Worm (Caenorhabditis elegans) whole organism, young adult: Measurements from ENCODE around the gene srbc-10.

ENCODE experiments used
- B0035.1 ChIP-seq: sonication (generic microtip); optimal IDR thresholded peaks from 2 replicates; lab custom pipeline; 2016; ENCODE audit warnings: missing genetic modification characterization, mild to moderate bottlenecking, missing compliant biosample characterization, missing genotype, missing genetic modification reagents
- D2030.7 ChIP-seq: fragments of 200-800 bp; sonication (Bioruptor generic); IDR thresholded peaks from 2 replicates; pipeline ENCODE4 v1.3.6; 2022; ENCODE audit warnings: missing genetic modification reagents, missing genetic modification characterization, missing compliant biosample characterization
- F22D6.2 ChIP-seq: sonication (generic microtip); optimal IDR thresholded peaks from 2 replicates; lab custom pipeline; 2016; ENCODE audit warnings: mild to moderate bottlenecking, missing genetic modification characterization, missing compliant biosample characterization
- F37B4.10 ChIP-seq: fragments of 200-800 bp; sonication (Bioruptor generic); IDR thresholded peaks from 2 replicates; pipeline ENCODE4 v1.3.6; 2022; ENCODE audit warnings: missing genetic modification characterization, missing compliant biosample characterization
- T26A5.8 ChIP-seq: sonication (generic microtip); optimal IDR thresholded peaks from 2 replicates; lab custom pipeline; 2016; ENCODE audit warnings: missing genetic modification characterization, missing compliant biosample characterization
- Y79H2A.3 ChIP-seq: fragments of 200-800 bp; sonication (Bioruptor generic); conservative IDR thresholded peaks from 2 replicates; pipeline ENCODE4 v1.3.6; 2022; ENCODE audit warnings: missing genetic modification reagents, missing genetic modification characterization, missing compliant biosample characterization
- ZK185.1 ChIP-seq: sonication (generic microtip); optimal IDR thresholded peaks from 2 replicates; lab custom pipeline; 2016; ENCODE audit warnings: mild to moderate bottlenecking, missing genetic modification characterization, missing compliant biosample characterization; ENCODE audit not compliant: poor library complexity, severe bottlenecking
- aptf-2 ChIP-seq: fragments of 200-800 bp; sonication (Bioruptor generic); conservative IDR thresholded peaks from 2 replicates; pipeline ENCODE4 v1.3.6; 2022; ENCODE audit warnings: missing genetic modification reagents, missing genetic modification characterization, missing compliant biosample characterization
- attf-3 ChIP-seq: fragments of 200-800 bp; sonication (Bioruptor generic); conservative IDR thresholded peaks from 2 replicates; pipeline ENCODE4 v1.3.6; 2022; ENCODE audit warnings: missing genetic modification reagents, missing genetic modification characterization, missing compliant biosample characterization
- attf-6 ChIP-seq: fragments of 200-800 bp; sonication (Bioruptor generic); IDR thresholded peaks from 2 replicates; pipeline ENCODE4 v1.3.6; 2022; ENCODE audit warnings: missing genetic modification reagents, missing genetic modification characterization, missing compliant biosample characterization
- bed-1 ChIP-seq: fragments of 200-800 bp; sonication (Bioruptor generic); IDR thresholded peaks from 2 replicates; pipeline ENCODE4 v1.3.6; 2022; ENCODE audit warnings: missing genetic modification reagents, missing genetic modification characterization, missing compliant biosample characterization
- bed-2 ChIP-seq: fragments of 200-800 bp; sonication (Bioruptor generic); IDR thresholded peaks from 2 replicates; pipeline ENCODE4 v1.3.6; 2022; ENCODE audit warnings: missing genetic modification reagents, missing genetic modification characterization, missing compliant biosample characterization
- cebp-1 ChIP-seq, 2 experiments: fragments of 200-800 bp in 1 of 2; sonication (Bioruptor generic) in 1 of 2; sonication (generic microtip) in 1 of 2; IDR thresholded peaks in 1 of 2; optimal IDR thresholded peaks in 1 of 2; 2 replicates each; pipeline versions ENCODE4 v1.3.6 to Lab custom; 2017 to 2022; ENCODE audit warnings: missing compliant biosample characterization in 2 of 2, missing genetic modification characterization in 2 of 2, mild to moderate bottlenecking in 1 of 2, missing genetic modification reagents in 1 of 2, moderate library complexity in 1 of 2
- ceh-100 ChIP-seq: fragments of 200-800 bp; sonication (Bioruptor generic); IDR thresholded peaks from 2 replicates; pipeline ENCODE4 v1.3.6; 2022; ENCODE audit warnings: missing genetic modification reagents, missing genetic modification characterization, missing compliant biosample characterization
- ceh-58 ChIP-seq: fragments of 200-800 bp; sonication (Bioruptor generic); IDR thresholded peaks from 2 replicates; pipeline ENCODE4 v1.3.6; 2022; ENCODE audit warnings: missing genetic modification characterization, missing compliant biosample characterization
- ceh-91 ChIP-seq: fragments of 200-800 bp; sonication (Bioruptor generic); IDR thresholded peaks from 2 replicates; pipeline ENCODE4 v1.3.6; 2022; ENCODE audit warnings: missing genetic modification reagents, missing genetic modification characterization, missing compliant biosample characterization
- die-1 ChIP-seq: sonication (generic microtip); optimal IDR thresholded peaks from 2 replicates; lab custom pipeline; 2016; ENCODE audit warnings: missing genotype, mild to moderate bottlenecking, missing genetic modification characterization, missing compliant biosample characterization
- dpl-1 ChIP-seq: fragments of 150-350 bp; optimal IDR thresholded peaks from 2 replicates; lab custom pipeline; 2014; ENCODE audit warnings: missing biosample characterization, missing genetic modification reagents, missing genetic modification characterization
- efl-1 ChIP-seq: fragments of 150-350 bp; optimal IDR thresholded peaks from 2 replicates; lab custom pipeline; 2014; ENCODE audit warnings: missing biosample characterization, missing genetic modification reagents, missing genetic modification characterization
- fkh-3 ChIP-seq: sonication (generic microtip); optimal IDR thresholded peaks from 2 replicates; lab custom pipeline; 2016; ENCODE audit warnings: mild to moderate bottlenecking, missing genetic modification characterization, missing compliant biosample characterization
- gei-17 ChIP-seq: fragments of 200-800 bp; sonication (Bioruptor generic); optimal IDR thresholded peaks from 2 replicates; lab custom pipeline; 2018; ENCODE audit warnings: mild to moderate bottlenecking, missing genetic modification characterization, missing compliant biosample characterization
- hlh-26 ChIP-seq: fragments of 200-800 bp; sonication (Bioruptor generic); conservative IDR thresholded peaks from 2 replicates; pipeline ENCODE4 v1.3.6; 2022; ENCODE audit warnings: missing genetic modification reagents, missing genetic modification characterization, missing compliant biosample characterization
- hmg-20 ChIP-seq: fragments of 200-800 bp; sonication (Bioruptor generic); IDR thresholded peaks from 2 replicates; pipeline ENCODE4 v1.3.6; 2022; ENCODE audit warnings: missing genetic modification reagents, missing genetic modification characterization, missing compliant biosample characterization
- lag-1 ChIP-seq: fragments of 200-800 bp; sonication (Bioruptor generic); IDR thresholded peaks from 2 replicates; pipeline ENCODE4 v1.3.6; 2022; ENCODE audit warnings: missing genetic modification reagents, missing genetic modification characterization, missing compliant biosample characterization
- let-607 ChIP-seq, 2 experiments: fragments of 200-800 bp in 1 of 2; sonication (Bioruptor generic) in 1 of 2; sonication (generic microtip) in 1 of 2; optimal IDR thresholded peaks; 2 replicates each; lab custom pipeline; 2016 to 2018; ENCODE audit warnings: mild to moderate bottlenecking in 2 of 2, missing compliant biosample characterization in 2 of 2, missing genetic modification characterization in 2 of 2, moderate library complexity in 2 of 2, missing genotype in 1 of 2
- lir-1 ChIP-seq: fragments of 200-800 bp; sonication (Bioruptor generic); conservative IDR thresholded peaks from 2 replicates; pipeline ENCODE4 v1.3.6; 2022; ENCODE audit warnings: missing genetic modification reagents, missing genetic modification characterization, missing compliant biosample characterization
- lsl-1 ChIP-seq: fragments of 200-800 bp; sonication (Bioruptor generic); optimal IDR thresholded peaks from 2 replicates; lab custom pipeline; 2018; ENCODE audit warnings: mild to moderate bottlenecking, missing genetic modification characterization, moderate library complexity, missing compliant biosample characterization
- lsy-27 ChIP-seq: sonication (generic microtip); optimal IDR thresholded peaks from 2 replicates; lab custom pipeline; 2017; ENCODE audit warnings: missing genetic modification characterization, mild to moderate bottlenecking, missing compliant biosample characterization, antibody characterized with exemption, missing genotype, borderline replicate concordance; ENCODE audit not compliant: insufficient read depth
- madf-3 ChIP-seq: fragments of 200-800 bp; sonication (Bioruptor generic); IDR thresholded peaks from 2 replicates; pipeline ENCODE4 v1.3.6; 2022; ENCODE audit warnings: missing genetic modification reagents, missing genetic modification characterization, missing compliant biosample characterization
- mcd-1 ChIP-seq: fragments of 200-800 bp; sonication (Bioruptor generic); IDR thresholded peaks from 2 replicates; pipeline ENCODE4 v1.3.6; 2022; ENCODE audit warnings: missing genetic modification reagents, missing genetic modification characterization, missing compliant biosample characterization
- mes-4 ChIP-seq: sonication (generic microtip); optimal IDR thresholded peaks from 2 replicates; lab custom pipeline; 2016; ENCODE audit warnings: missing genotype, missing genetic modification characterization, missing compliant biosample characterization
- nhr-120 ChIP-seq: fragments of 200-800 bp; sonication (Bioruptor generic); IDR thresholded peaks from 2 replicates; pipeline ENCODE4 v1.3.6; 2022; ENCODE audit warnings: missing genetic modification characterization, missing compliant biosample characterization
- pha-4 ChIP-seq: fragments of 150-350 bp; sonication (generic microtip); optimal IDR thresholded peaks from 2 replicates; lab custom pipeline; 2014; ENCODE audit warnings: missing biosample characterization, missing genetic modification reagents, missing genetic modification characterization
- rec-8 ChIP-seq, 2 experiments: sonication (generic microtip); optimal IDR thresholded peaks; 2 replicates each; lab custom pipeline; 2016; ENCODE audit warnings: mild to moderate bottlenecking in 2 of 2, missing genetic modification characterization in 2 of 2, missing genetic modification reagents in 2 of 2, missing genotype in 2 of 2, missing biosample characterization in 1 of 2, missing compliant biosample characterization in 1 of 2, moderate library complexity in 1 of 2
- repo-1 ChIP-seq: sonication (generic microtip); optimal IDR thresholded peaks from 2 replicates; lab custom pipeline; 2017; ENCODE audit warnings: mild to moderate bottlenecking, missing genetic modification characterization, missing compliant biosample characterization
- rpc-1 ChIP-seq, 2 experiments: fragments of 150-350 bp in 1 of 2; sonication (generic microtip) in 1 of 2; optimal IDR thresholded peaks; 2 replicates each; lab custom pipeline; 2014 to 2018; ENCODE audit warnings: missing biosample characterization in 1 of 2, missing genetic modification characterization in 1 of 2, missing genetic modification reagents in 1 of 2, missing genotype in 1 of 2
- snpc-3.4 ChIP-seq: sonication (generic microtip); optimal IDR thresholded peaks from 2 replicates; lab custom pipeline; 2017; ENCODE audit warnings: missing genetic modification characterization, mild to moderate bottlenecking, missing compliant biosample characterization, antibody characterized with exemption, moderate library complexity, missing genotype, missing genetic modification reagents
- snpc-4 ChIP-seq, 5 experiments: fragments of 150-350 bp in 1 of 5; sonication (generic microtip) in 4 of 5; optimal IDR thresholded peaks; 2 replicates each; lab custom pipeline; 2014 to 2018; ENCODE audit warnings: missing genetic modification characterization in 5 of 5, missing biosample characterization in 3 of 5, antibody characterized with exemption in 2 of 5, mild to moderate bottlenecking in 2 of 5, missing compliant biosample characterization in 2 of 5, missing genotype in 2 of 5, moderate library complexity in 2 of 5, missing genetic modification reagents in 1 of 5
- sptf-2 ChIP-seq: fragments of 200-800 bp; sonication (Bioruptor generic); optimal IDR thresholded peaks from 2 replicates; lab custom pipeline; 2018; ENCODE audit warnings: mild to moderate bottlenecking, missing genetic modification characterization, missing compliant biosample characterization
- unc-62 ChIP-seq: fragments of 150-350 bp; optimal IDR thresholded peaks from 2 replicates; lab custom pipeline; 2014; ENCODE audit warnings: missing biosample characterization, missing genetic modification reagents, missing genetic modification characterization
- xnd-1 ChIP-seq: sonication (generic microtip); optimal IDR thresholded peaks from 2 replicates; lab custom pipeline; 2016; ENCODE audit warnings: missing genotype, missing genetic modification reagents, missing genetic modification characterization, missing compliant biosample characterization
- zfh-2 ChIP-seq: fragments of 200-800 bp; sonication (Bioruptor generic); conservative IDR thresholded peaks from 2 replicates; pipeline ENCODE4 v1.3.6; 2022; ENCODE audit warnings: missing genetic modification reagents, missing genetic modification characterization, missing compliant biosample characterization

Gene srbc-10

ce11 chrV:7532947-7533346, 40.1 kb upstream of the srbc-10 start, which contains the start of gene C54F6.3:
C54F6.3 (plus strand) TSS chrV:7533247.
- TF ChIP-seq lsy-27: no peak
- TF ChIP-seq dpl-1 (GFP tag; lab: Kevin White, UChicago): no peak
- TF ChIP-seq ceh-58 (GFP tag; lab: Robert Waterston, UW): no peak
- no peak for TF ChIP-seq lir-1 (GFP tag; lab: Robert Waterston, UW)
- TF ChIP-seq fkh-3: no peak
- TF ChIP-seq Y79H2A.3 (GFP tag; lab: Robert Waterston, UW): no peak
- no peak for TF ChIP-seq madf-3 (GFP tag; lab: Robert Waterston, UW)

ce11 chrV:7529840-7530239, 37.0 kb upstream of the srbc-10 start, which contains the start of gene swt-2:
swt-2 (plus strand) TSS chrV:7530140.
- TF ChIP-seq B0035.1 (no peak), lsl-1 (GFP tag; lab: Kevin White, UChicago) (no peak), ZK185.1 (tag; lab: Kevin White, UChicago) (no peak), F37B4.10 (GFP tag; lab: Robert Waterston, UW) (no peak), aptf-2 (no peak), D2030.7 (no peak), bed-1 (no peak), attf-6 (no peak), efl-1 (GFP tag; lab: Kevin White, UChicago) (no peak), rpc-1 (optimal IDR thresholded peaks at IDR 0.05; lab: Kevin White, UChicago) (no peak), rpc-1 (tag; optimal IDR thresholded peaks at IDR 0.05; lab: Kevin White, UChicago) (no peak)

DNA sequence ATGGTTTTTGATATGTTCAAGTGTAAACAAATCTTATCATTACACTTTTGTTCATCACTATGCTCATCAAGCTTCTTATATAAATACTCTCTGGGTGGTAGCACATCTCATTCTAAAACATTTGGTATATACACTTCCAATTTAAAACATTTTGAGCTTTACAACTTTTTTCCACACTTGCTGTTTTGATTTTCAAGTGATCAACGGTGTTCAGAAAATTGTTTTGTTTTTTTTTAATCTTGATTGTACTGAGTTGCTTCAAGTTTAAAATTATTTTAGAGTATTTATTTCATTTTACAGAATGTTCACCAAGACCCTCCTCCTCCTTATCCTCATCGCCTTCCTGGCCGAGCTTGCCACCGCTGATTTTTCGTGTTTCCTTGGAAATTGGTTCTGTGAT, 36.0 kb upstream of the srbc-10 start, which contains the start of gene C54F6.5:
Gene C54F6.5, plus strand, starts transcription at position 301 of the 400 bp plus-strand sequence.
- TF ChIP-seq snpc-4 (GFP tag; optimal IDR thresholded peaks at IDR 0.05; lab: Kevin White, UChicago) (no peak), snpc-4 (tag; optimal IDR thresholded peaks at IDR 0.05; lab: Kevin White, UChicago) (no peak), madf-3 (GFP tag; lab: Robert Waterston, UW) (no peak), mcd-1 (GFP tag; lab: Robert Waterston, UW) (no peak), cebp-1 (GFP tag; IDR thresholded peaks at IDR 0.05; lab: Robert Waterston, UW) (no peak), cebp-1 (tag; optimal IDR thresholded peaks at IDR 0.05; lab: Kevin White, UChicago) (no peak), snpc-3.4 (tag; lab: Kevin White, UChicago) (no peak), efl-1 (GFP tag; lab: Kevin White, UChicago) (no peak), hlh-26 (GFP tag; lab: Robert Waterston, UW) (no peak), F22D6.2 (tag; lab: Kevin White, UChicago) (no peak), attf-3 (GFP tag; lab: Robert Waterston, UW) (no peak), gei-17 (GFP tag; lab: Kevin White, UChicago) (no peak), zfh-2 (no peak), rec-8 (tag; optimal IDR thresholded peaks at IDR 0.05; lab: Kevin White, UChicago) (no peak), sptf-2 (GFP tag; lab: Kevin White, UChicago) (no peak), attf-6 (no peak), lsl-1 (GFP tag; lab: Kevin White, UChicago) (no peak)

DNA sequence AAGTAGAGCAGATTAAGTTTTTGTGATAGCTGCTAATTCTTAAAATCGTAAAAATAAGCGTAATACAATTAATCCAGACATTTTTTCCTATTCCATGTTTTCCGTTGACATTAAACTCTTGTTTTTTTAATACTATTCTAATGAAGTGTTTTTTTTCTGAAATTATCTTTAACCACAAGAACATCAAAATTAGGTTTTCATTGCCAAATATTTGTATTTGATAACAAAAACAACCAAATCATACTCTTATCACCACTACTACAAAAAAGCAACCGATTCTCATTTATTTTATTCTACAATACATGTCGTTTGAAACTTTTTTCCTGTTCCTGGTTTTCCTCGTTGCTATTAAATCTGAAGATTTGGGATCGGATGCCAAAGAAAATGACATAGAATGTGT, 34.3 kb upstream of the srbc-10 start, which contains the start of gene C54F6.17:
Gene C54F6.17, plus strand, starts transcription at position 301 of the 400 bp plus-strand sequence.
- TF ChIP-seq D2030.7 (no peak), T26A5.8 (tag; lab: Kevin White, UChicago) (no peak), repo-1 (no peak), pha-4 (tag; lab: Kevin White, UChicago) (no peak), ceh-91 (GFP tag; lab: Robert Waterston, UW) (no peak), lir-1 (GFP tag; lab: Robert Waterston, UW) (no peak), nhr-120 (GFP tag; lab: Robert Waterston, UW) (no peak), unc-62 (GFP tag; lab: Kevin White, UChicago) (no peak), die-1 (no peak), hmg-20 (no peak), bed-2 (no peak), xnd-1 (tag; lab: Kevin White, UChicago) (no peak), aptf-2 (no peak), let-607 (tag; optimal IDR thresholded peaks at IDR 0.05; lab: Kevin White, UChicago) (no peak), lag-1 (no peak), lsy-27 (no peak), ceh-100 (GFP tag; lab: Robert Waterston, UW) (no peak), mes-4 (tag; lab: Kevin White, UChicago) (no peak)
